Worm (Caenorhabditis elegans) whole organism, midembryonic: ENCODE data around the gene abu-1.

Source experiments
- T22C8.4 ChIP-seq: fragments of 200-800 bp; sonication (Bioruptor generic); IDR thresholded peaks from 2 replicates; pipeline ENCODE4 v1.3.6; 2022; ENCODE audit warnings: missing genetic modification characterization, missing compliant biosample characterization
- cog-1 ChIP-seq: sonication (generic microtip); optimal IDR thresholded peaks from 2 replicates; lab custom pipeline; 2016; ENCODE audit warnings: missing genetic modification characterization, missing compliant biosample characterization
- flt-1 ChIP-seq: fragments of 200-800 bp; sonication (Bioruptor generic); IDR thresholded peaks from 2 replicates; pipeline ENCODE4 v1.3.6; 2022; ENCODE audit warnings: missing genetic modification characterization, missing compliant biosample characterization
- klf-2 ChIP-seq: fragments of 200-800 bp; sonication (Bioruptor generic); conservative IDR thresholded peaks from 2 replicates; pipeline ENCODE4 v1.3.6; 2022; ENCODE audit warnings: missing genetic modification reagents, missing genetic modification characterization, missing compliant biosample characterization
- med-1 ChIP-seq: sonication (generic microtip); optimal IDR thresholded peaks from 2 replicates; lab custom pipeline; 2017; ENCODE audit warnings: missing genetic modification characterization, mild to moderate bottlenecking, missing compliant biosample characterization, antibody characterized with exemption, missing genetic modification reagents; ENCODE audit not compliant: insufficient read depth
- ref-1 ChIP-seq: fragments of 200-800 bp; sonication (Bioruptor generic); conservative IDR thresholded peaks from 2 replicates; pipeline ENCODE4 v1.3.6; 2022; ENCODE audit warnings: missing genetic modification reagents, missing genetic modification characterization, missing compliant biosample characterization
- tab-1 ChIP-seq: fragments of 200-800 bp; sonication (Bioruptor generic); IDR thresholded peaks from 2 replicates; pipeline ENCODE4 v1.3.6; 2022; ENCODE audit warnings: missing genetic modification characterization, missing compliant biosample characterization
- ztf-23 ChIP-seq: fragments of 200-800 bp; sonication (Bioruptor generic); IDR thresholded peaks from 2 replicates; pipeline ENCODE4 v1.3.6; 2022; ENCODE audit warnings: missing genetic modification reagents, missing genetic modification characterization, missing compliant biosample characterization
- ztf-29 ChIP-seq: fragments of 200-800 bp; sonication (Bioruptor generic); IDR thresholded peaks from 2 replicates; pipeline ENCODE4 v1.3.6; 2022; ENCODE audit warnings: missing genetic modification reagents, missing genetic modification characterization, missing compliant biosample characterization

abu-1 gene

DNA sequence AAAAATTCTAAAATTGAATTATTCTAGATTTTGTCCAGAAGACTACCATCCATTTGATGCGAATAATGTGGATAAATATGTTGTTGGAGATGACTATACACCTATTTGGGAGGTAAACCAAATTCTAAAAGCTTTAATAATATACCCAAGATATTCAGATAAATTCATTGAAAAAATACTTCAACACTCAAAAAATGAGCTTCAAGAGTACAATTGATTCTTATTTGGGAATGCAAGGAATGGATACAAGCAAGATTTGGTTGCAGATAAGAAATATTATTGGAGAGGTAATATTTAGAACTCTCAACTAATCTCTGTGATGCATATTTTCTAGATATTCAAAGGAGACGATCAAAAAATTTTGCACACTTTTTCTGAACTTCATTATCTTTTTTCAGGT, 21.4 kb downstream of the abu-1 start:
- TF ChIP-seq cog-1: no peak
- no peak for TF ChIP-seq flt-1 (GFP tag; lab: Robert Waterston, UW)
- TF ChIP-seq T22C8.4 (GFP tag; lab: Robert Waterston, UW): no peak
- TF ChIP-seq ztf-23 (GFP tag; lab: Robert Waterston, UW): no peak
- TF ChIP-seq klf-2 (GFP tag; lab: Robert Waterston, UW): no peak
- TF ChIP-seq tab-1 (GFP tag; lab: Robert Waterston, UW): no peak
- TF ChIP-seq med-1 (GFP tag; lab: Kevin White, UChicago): no peak

ce11 chrV:10358238-10358637, 23.4 kb downstream of the abu-1 start, which contains the start of gene ttll-15:
Gene ttll-15 (plus strand): TSS chrV:10358538.
- TF ChIP-seq med-1 (GFP tag; lab: Kevin White, UChicago) (no peak), cog-1 (no peak), ztf-23 (GFP tag; lab: Robert Waterston, UW) (no peak)

DNA sequence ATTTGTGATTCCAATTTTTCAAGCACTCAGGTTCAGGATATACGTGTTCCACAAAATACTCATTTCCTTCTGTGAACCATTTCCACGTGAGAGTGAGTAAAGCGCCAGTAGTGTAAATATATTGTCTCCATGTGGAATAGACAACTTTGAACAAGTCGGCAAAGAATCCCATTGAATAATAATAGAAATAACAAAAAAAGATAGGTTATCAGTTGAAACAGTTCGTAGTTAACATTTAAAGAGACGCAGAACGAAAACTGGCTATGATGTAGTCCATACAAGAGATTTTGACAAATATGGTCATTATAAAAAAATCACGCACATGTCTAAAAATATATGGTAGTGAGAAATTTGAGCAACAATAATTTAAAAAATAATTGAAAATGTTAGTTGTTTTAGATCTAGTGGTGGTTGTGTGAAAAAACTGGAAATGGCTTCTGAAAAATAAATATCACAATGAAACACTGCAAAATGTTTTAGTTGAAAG, 24.1 kb downstream of the abu-1 start, which contains the start of gene ceeh-2:
TSS of gene ceeh-2 (minus strand) at position 437 of the 487 bp plus-strand sequence.
- TF ChIP-seq T22C8.4 (GFP tag; lab: Robert Waterston, UW) (no peak), flt-1 (GFP tag; lab: Robert Waterston, UW) (no peak), ztf-29 (no peak), ztf-23 (GFP tag; lab: Robert Waterston, UW) (no peak), ref-1 (no peak), med-1 (GFP tag; lab: Kevin White, UChicago) (no peak), klf-2 (GFP tag; lab: Robert Waterston, UW) (no peak), cog-1 (no peak), tab-1 (GFP tag; lab: Robert Waterston, UW) (no peak)

ce11 chrV:10355773-10356335, 25.8 kb downstream of the abu-1 start, which contains the start of gene sluh-7:
Gene sluh-7 (minus strand): TSS chrV:10355823.
- no peak; the same call in 1 of the 2 replicates for TF ChIP-seq T22C8.4 (GFP tag; lab: Robert Waterston, UW)
- TF ChIP-seq med-1 (GFP tag; lab: Kevin White, UChicago): no peak
- peak; percentile 70; the same call in 1 of the 2 replicates for TF ChIP-seq ztf-29
- peak; percentile 75 for TF ChIP-seq ztf-23 (GFP tag; lab: Robert Waterston, UW)
- 0 out of 2 replicates have a peak, but pooled peaks have one; percentile 31 for TF ChIP-seq klf-2 (GFP tag; lab: Robert Waterston, UW)
- peak; percentile 46 for TF ChIP-seq cog-1
- TF ChIP-seq ref-1: no peak
- peak; percentile 79 for TF ChIP-seq flt-1 (GFP tag; lab: Robert Waterston, UW)
- no peak for TF ChIP-seq tab-1 (GFP tag; lab: Robert Waterston, UW)

- TF ChIP-seq ztf-23 (GFP tag; lab: Robert Waterston, UW) (no peak), cog-1 (no peak), med-1 (GFP tag; lab: Kevin White, UChicago) (no peak), T22C8.4 (GFP tag; lab: Robert Waterston, UW) (no peak), ref-1 (no peak), klf-2 (GFP tag; lab: Robert Waterston, UW) (no peak), flt-1 (GFP tag; lab: Robert Waterston, UW) (no peak)
These were observed 28.6 kb downstream of the abu-1 start, which contains the start of gene nol-56 for ce11 chrV:10352928-10353427. Gene nol-56 (minus strand): TSS chrV:10352978.

DNA sequence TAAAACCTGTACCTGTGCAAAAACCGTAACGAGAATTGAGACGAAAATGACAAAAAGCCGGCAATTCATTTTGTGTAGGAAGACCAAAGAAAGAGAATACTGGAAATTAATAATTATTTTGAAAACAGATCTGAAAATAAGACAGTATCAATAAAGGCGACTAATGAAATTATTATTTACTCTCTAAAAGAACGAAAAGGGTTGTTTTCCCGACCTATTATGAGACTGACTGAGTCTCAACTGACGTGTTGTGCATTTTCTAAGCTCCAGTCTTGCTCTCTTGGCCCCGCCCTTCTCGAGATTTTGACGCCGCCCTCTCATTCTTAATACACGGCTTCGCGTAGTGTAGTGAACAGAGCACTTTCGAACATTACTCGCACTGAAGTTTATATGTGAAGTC, 31.6 kb downstream of the abu-1 start, which contains the start of gene K07C5.9:
TSS of gene K07C5.9 (minus strand) at position 101 of the 400 bp plus-strand sequence.
- TF ChIP-seq T22C8.4 (GFP tag; lab: Robert Waterston, UW) (no peak), tab-1 (GFP tag; lab: Robert Waterston, UW) (no peak), klf-2 (GFP tag; lab: Robert Waterston, UW) (no peak), med-1 (GFP tag; lab: Kevin White, UChicago) (no peak), flt-1 (GFP tag; lab: Robert Waterston, UW) (no peak), cog-1 (no peak), ztf-23 (GFP tag; lab: Robert Waterston, UW) (no peak), ztf-29 (no peak), ref-1 (no peak)

ce11 chrV:10342904-10343303, 38.7 kb downstream of the abu-1 start, which contains the start of gene K07C5.3:
Gene K07C5.3 (plus strand): TSS chrV:10343032.
- TF ChIP-seq ztf-29 (no peak), ztf-23 (GFP tag; lab: Robert Waterston, UW) (no peak), tab-1 (GFP tag; lab: Robert Waterston, UW) (no peak), med-1 (GFP tag; lab: Kevin White, UChicago) (no peak), cog-1 (no peak), flt-1 (GFP tag; lab: Robert Waterston, UW) (no peak), klf-2 (GFP tag; lab: Robert Waterston, UW) (no peak), ref-1 (no peak), T22C8.4 (GFP tag; lab: Robert Waterston, UW) (no peak)

- peak; percentile 77 for TF ChIP-seq flt-1 (GFP tag; lab: Robert Waterston, UW)
- TF ChIP-seq ztf-23 (GFP tag; lab: Robert Waterston, UW): peak; percentile 79; the same call in 1 of the 2 replicates
- TF ChIP-seq ztf-29: peak; percentile 44; the same call in 1 of the 2 replicates
These were observed 39.7 kb downstream of the abu-1 start, which contains the start of gene K07C5.13 for ce11 chrV:10341905-10342328. Gene K07C5.13 (plus strand): TSS chrV:10342055.

- no peak for TF ChIP-seq cog-1
- no peak for TF ChIP-seq tab-1 (GFP tag; lab: Robert Waterston, UW)
- no peak for TF ChIP-seq T22C8.4 (GFP tag; lab: Robert Waterston, UW)
- no peak for TF ChIP-seq ref-1
- no peak for TF ChIP-seq ztf-23 (GFP tag; lab: Robert Waterston, UW)
- TF ChIP-seq ztf-29: no peak
- no peak for TF ChIP-seq flt-1 (GFP tag; lab: Robert Waterston, UW)
- no peak for TF ChIP-seq klf-2 (GFP tag; lab: Robert Waterston, UW)
- no peak for TF ChIP-seq med-1 (GFP tag; lab: Kevin White, UChicago)
These were observed 42.4 kb downstream of the abu-1 start, which contains the start of gene K07C5.2 for ce11 chrV:10339200-10339599. Gene K07C5.2 (plus strand): TSS chrV:10339500.
